Fruit fly (Drosophila melanogaster): Measurements from ENCODE around the gene js.

Gene js

dm6 chr3R:16331809-16332343 is 36.2 kb downstream of the js start (continued):
- no peak for TF ChIP-seq Sry-δ (GFP tag; optimal IDR thresholded peaks at IDR 0.05)
- peak; percentile 55 for TF ChIP-seq Hsf (GFP tag; optimal IDR thresholded peaks at IDR 0.05)
- peak; percentile 39 for TF ChIP-seq NC2β (GFP tag; optimal IDR thresholded peaks at IDR 0.05)
- TF ChIP-seq CG3407 (GFP tag; optimal IDR thresholded peaks at IDR 0.05), result peak; percentile 87
- 0 out of 2 replicates have a peak, but pooled peaks have one; percentile 35 for TF ChIP-seq CG9932 (GFP tag; IDR thresholded peaks at IDR 0.05)
- peak; percentile 87 for TF ChIP-seq CG17568 (GFP tag; optimal IDR thresholded peaks at IDR 0.05)
- TF ChIP-seq CG7357 (GFP tag; IDR thresholded peaks at IDR 0.05), result no peak
- peak; percentile 61 for TF ChIP-seq her (GFP tag; optimal IDR thresholded peaks at IDR 0.05)
- no peak for TF ChIP-seq Hmx (GFP tag; optimal IDR thresholded peaks at IDR 0.05)
- TF ChIP-seq CG32767 (GFP tag; IDR thresholded peaks at IDR 0.05), result 0 out of 2 replicates have a peak, but pooled peaks have one; percentile 31
- TF ChIP-seq slbo (GFP tag; IDR thresholded peaks at IDR 0.05), result 0 out of 2 replicates have a peak, but pooled peaks have one; percentile 18
- peak; percentile 61 for TF ChIP-seq Meics (GFP tag; optimal IDR thresholded peaks at IDR 0.05)
- TF ChIP-seq tap (tag; optimal IDR thresholded peaks at IDR 0.05), result peak; percentile 16
- peak; percentile 31 for TF ChIP-seq CG8924 (tag; optimal IDR thresholded peaks at IDR 0.05)
- TF ChIP-seq Bteb2 (GFP tag; optimal IDR thresholded peaks at IDR 0.05), result peak; percentile 27
- TF ChIP-seq CG33213 (GFP tag; optimal IDR thresholded peaks at IDR 0.05), result peak; percentile 73
- TF ChIP-seq CG16813 (GFP tag; IDR thresholded peaks at IDR 0.05; ENCODE audit: partially characterized antibody), result no peak
- TF ChIP-seq CG8089 (GFP tag; optimal IDR thresholded peaks at IDR 0.05), result peak; percentile 86
- no peak for TF ChIP-seq Xbp1 (GFP tag; optimal IDR thresholded peaks at IDR 0.05)
- TF ChIP-seq Mes4 (GFP tag; optimal IDR thresholded peaks at IDR 0.05), result peak; percentile 60
- TF ChIP-seq CG33557 (GFP tag; optimal IDR thresholded peaks at IDR 0.05), result peak; percentile 89
- TF ChIP-seq Med (GFP tag), result peak; percentile 96
- TF ChIP-seq CG1603 (tag; optimal IDR thresholded peaks at IDR 0.05), result peak; percentile 80
- TF ChIP-seq gsb (GFP tag; IDR thresholded peaks at IDR 0.05), result peak; percentile 63
- peak; percentile 73 for TF ChIP-seq HLHmδ (GFP tag; optimal IDR thresholded peaks at IDR 0.05)
- no peak for TF ChIP-seq vnd (GFP tag; IDR thresholded peaks at IDR 0.05; ENCODE audit: partially characterized antibody)
- no peak for TF ChIP-seq Ets65A (GFP tag)
- TF ChIP-seq pho (GFP tag; optimal IDR thresholded peaks at IDR 0.05), result peak; percentile 21
- TF ChIP-seq fu2 (GFP tag; optimal IDR thresholded peaks at IDR 0.05), result no peak
- TF ChIP-seq pzg (GFP tag; optimal IDR thresholded peaks at IDR 0.05), result no peak
- peak; percentile 70 for TF ChIP-seq CG10543 (GFP tag; optimal IDR thresholded peaks at IDR 0.05)
- TF ChIP-seq Awh (GFP tag; IDR thresholded peaks at IDR 0.05), result peak; percentile 84
- no peak for TF ChIP-seq cg (GFP tag; optimal IDR thresholded peaks at IDR 0.05)
- no peak for TF ChIP-seq C15 (GFP tag; IDR thresholded peaks at IDR 0.05)
- TF ChIP-seq zf30C (GFP tag; optimal IDR thresholded peaks at IDR 0.05), result no peak
- TF ChIP-seq CrebB (tag; optimal IDR thresholded peaks at IDR 0.05), result peak; percentile 86
- peak; percentile 34 for TF ChIP-seq Myb (GFP tag; optimal IDR thresholded peaks at IDR 0.05)
- TF ChIP-seq Atf6 (GFP tag; IDR thresholded peaks at IDR 0.05), result peak; percentile 44; the same call in 1 of the 2 replicates
- TF ChIP-seq Hey (tag; optimal IDR thresholded peaks at IDR 0.05), result peak; percentile 70
- peak; percentile 36; the same call in 1 of the 3 replicates for TF ChIP-seq row (GFP tag; IDR thresholded peaks at IDR 0.05)
- no peak for TF ChIP-seq D19B (GFP tag; optimal IDR thresholded peaks at IDR 0.05)
- TF ChIP-seq CG1529 (GFP tag; optimal IDR thresholded peaks at IDR 0.05), result peak; percentile 73
- TF ChIP-seq gro (GFP tag; optimal IDR thresholded peaks at IDR 0.05), result no peak
- TF ChIP-seq lilli (GFP tag; optimal IDR thresholded peaks at IDR 0.05), result no peak
- TF ChIP-seq Ada2b (GFP tag; IDR thresholded peaks at IDR 0.05), result peak; percentile 25; the same call in 1 of the 2 replicates
- TF ChIP-seq trem (tag; optimal IDR thresholded peaks at IDR 0.05), result no peak
- TF ChIP-seq CG2116 (GFP tag; optimal IDR thresholded peaks at IDR 0.05), result peak; percentile 54
- TF ChIP-seq CG10274 (GFP tag; optimal IDR thresholded peaks at IDR 0.05), result peak; percentile 42
- 0 out of 3 replicates have a peak, but pooled peaks have one; percentile 34 for TF ChIP-seq sr (GFP tag; IDR thresholded peaks at IDR 0.05)
- TF ChIP-seq CG2678 (tag; optimal IDR thresholded peaks at IDR 0.05), result peak; percentile 72
- TF ChIP-seq CG8478 (optimal IDR thresholded peaks at IDR 0.05), result no peak
